Worm (Caenorhabditis elegans) whole organism, L4 larva: Measurements from ENCODE around the gene col-119.
A peak's percentile ranks its signal among the peaks of the same experiment; 100 is the strongest.

Experiments used
- F10B5.3 ChIP-seq: sonication (generic microtip); optimal IDR thresholded peaks from 2 replicates; lab custom pipeline; 2016; ENCODE audit warnings: mild to moderate bottlenecking, missing genetic modification characterization, missing compliant biosample characterization
- R02D3.7 ChIP-seq: fragments of 150-350 bp; sonication (generic microtip); optimal IDR thresholded peaks from 3 replicates; lab custom pipeline; 2014; ENCODE audit warnings: missing biosample characterization, missing genetic modification characterization
- T20F7.1 ChIP-seq: fragments of 200-800 bp; sonication (Bioruptor generic); optimal IDR thresholded peaks from 2 replicates; lab custom pipeline; 2018; ENCODE audit warnings: mild to moderate bottlenecking, missing genetic modification characterization, missing compliant biosample characterization
- Y75B8A.6 ChIP-seq: fragments of 200-800 bp; sonication (Bioruptor generic); IDR thresholded peaks from 2 replicates; pipeline ENCODE4 v1.3.6; 2022; ENCODE audit warnings: missing genetic modification reagents, missing genetic modification characterization, missing compliant biosample characterization
- ama-1 ChIP-seq: fragments of 150-350 bp; optimal IDR thresholded peaks from 2 replicates; lab custom pipeline; 2014; ENCODE audit warnings: inconsistent platforms, mixed read lengths
- ceh-62 ChIP-seq: sonication (generic microtip); optimal IDR thresholded peaks from 2 replicates; lab custom pipeline; 2017; ENCODE audit warnings: missing biosample characterization, missing genetic modification characterization
- ceh-82 ChIP-seq: sonication (generic microtip); optimal IDR thresholded peaks from 2 replicates; lab custom pipeline; 2017; ENCODE audit warnings: missing biosample characterization, missing genetic modification characterization
- ces-1 ChIP-seq: fragments of 150-350 bp; sonication (generic microtip); optimal IDR thresholded peaks from 4 replicates; lab custom pipeline; 2014; ENCODE audit warnings: missing biosample characterization, missing genetic modification reagents, missing genetic modification characterization
- daf-12 ChIP-seq: fragments of 150-350 bp; optimal IDR thresholded peaks from 2 replicates; lab custom pipeline; 2014; ENCODE audit warnings: missing biosample characterization, missing genetic modification reagents, missing genetic modification characterization
- dmd-8 ChIP-seq: fragments of 200-800 bp; sonication (Bioruptor generic); IDR thresholded peaks from 2 replicates; pipeline ENCODE4 v1.3.6; 2022; ENCODE audit warnings: missing genetic modification characterization, missing compliant biosample characterization
- dmd-9 ChIP-seq: fragments of 200-800 bp; sonication (Bioruptor generic); IDR thresholded peaks from 2 replicates; pipeline ENCODE4 v1.3.6; 2022; ENCODE audit warnings: missing genetic modification reagents, missing genetic modification characterization, missing compliant biosample characterization
- fos-1 ChIP-seq: fragments of 150-350 bp; optimal IDR thresholded peaks from 2 replicates; lab custom pipeline; 2014; ENCODE audit warnings: missing biosample characterization, missing genetic modification characterization
- lin-13 ChIP-seq: fragments of 150-350 bp; optimal IDR thresholded peaks from 2 replicates; lab custom pipeline; 2014; ENCODE audit warnings: missing biosample characterization, missing genetic modification reagents, missing genetic modification characterization
- lin-39 ChIP-seq: fragments of 150-350 bp; optimal IDR thresholded peaks from 2 replicates; lab custom pipeline; 2014; ENCODE audit warnings: missing biosample characterization, missing genetic modification reagents, missing genetic modification characterization
- mes-2 ChIP-seq: sonication (generic microtip); optimal IDR thresholded peaks from 2 replicates; lab custom pipeline; 2016; ENCODE audit warnings: missing genotype, mild to moderate bottlenecking, missing genetic modification characterization, missing compliant biosample characterization; ENCODE audit not compliant: poor library complexity, severe bottlenecking
- set-16 ChIP-seq: fragments of 200-800 bp; sonication (Bioruptor generic); IDR thresholded peaks from 2 replicates; pipeline ENCODE4 v1.3.6; 2022; ENCODE audit warnings: missing genetic modification reagents, missing genetic modification characterization, missing compliant biosample characterization
- unc-130 ChIP-seq: sonication (generic microtip); optimal IDR thresholded peaks from 2 replicates; lab custom pipeline; 2016; ENCODE audit warnings: missing genetic modification reagents, missing genetic modification characterization, missing compliant biosample characterization
- unc-62 ChIP-seq, 3 experiments: fragments of 150-350 bp in 1 of 3; sonication (generic microtip); optimal IDR thresholded peaks in 2 of 3; peaks in 1 of 3; 1 replicate in 1 of 3; 2 replicates in 2 of 3; lab custom pipeline; 2014 to 2017; ENCODE audit warnings: missing biosample characterization in 3 of 3, missing genetic modification characterization in 3 of 3, missing genetic modification reagents in 3 of 3, missing genotype in 1 of 3
- ztf-11 ChIP-seq: fragments of 150-350 bp; optimal IDR thresholded peaks from 2 replicates; lab custom pipeline; 2014; ENCODE audit warnings: missing biosample characterization, missing genetic modification characterization

The col-119 gene

DNA sequence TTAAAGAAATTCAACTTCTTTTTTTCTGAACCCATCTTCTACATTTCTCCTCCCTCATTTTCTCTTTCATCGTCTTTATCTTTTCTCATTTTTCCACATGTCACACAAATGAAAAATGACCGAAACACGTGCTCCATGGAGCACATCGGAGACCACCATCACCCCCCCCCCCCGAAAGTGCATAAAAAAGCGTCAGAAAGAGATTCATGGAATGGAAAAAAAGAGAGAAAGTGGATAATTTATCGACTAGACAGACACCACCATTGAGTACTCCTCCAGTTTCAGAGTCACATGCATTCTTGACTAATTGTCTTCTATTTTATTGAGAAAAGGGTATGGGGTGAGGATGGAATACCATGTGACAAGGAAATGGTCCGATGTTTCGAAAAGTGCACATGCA is 32.4 kb downstream of the col-119 start (continued):
- TF ChIP-seq ceh-62 = no peak
- TF ChIP-seq R02D3.7 (tag; lab: Kevin White, UChicago) = no peak
- no peak for TF ChIP-seq F10B5.3 (tag; lab: Kevin White, UChicago)
- peak in 1 of 2 experiments; percentile 97 for TF ChIP-seq unc-62 (GFP tag; optimal IDR thresholded peaks at IDR 0.05 in 1 of 2; lab: Kevin White, UChicago)
- TF ChIP-seq unc-62 (tag; optimal IDR thresholded peaks at IDR 0.05; lab: Kevin White, UChicago) = no peak
- TF ChIP-seq Y75B8A.6 = no peak
- TF ChIP-seq dmd-9 = no peak
- TF ChIP-seq dmd-8 (GFP tag; lab: Robert Waterston, UW) = no peak
- TF ChIP-seq mes-2 (tag; lab: Kevin White, UChicago) = no peak
- TF ChIP-seq lin-39 (tag; lab: Kevin White, UChicago) = no peak
- no peak for TF ChIP-seq ztf-11 (tag; lab: Kevin White, UChicago)

DNA sequence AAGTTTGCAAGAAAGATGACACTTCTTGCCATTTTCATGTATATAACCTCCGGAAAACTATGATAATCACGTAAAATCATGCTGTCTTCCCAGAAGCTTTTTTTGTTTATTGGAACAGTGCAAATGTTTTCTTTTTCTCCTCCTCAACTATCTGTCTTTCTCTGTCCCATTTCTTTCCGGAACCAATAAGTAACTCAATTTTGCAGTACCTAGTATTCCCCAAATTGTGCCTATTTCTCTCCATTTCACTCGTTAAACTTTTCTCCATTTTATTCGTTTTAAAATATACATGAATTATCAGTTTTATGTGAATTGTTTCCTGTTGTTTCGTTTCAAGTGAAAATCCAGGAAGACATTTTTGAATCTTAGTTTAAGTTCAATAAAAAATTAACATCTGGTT is 36.2 kb downstream of the col-119 start:
- TF ChIP-seq T20F7.1 (no peak), fos-1 (tag; lab: Kevin White, UChicago) (no peak), unc-130 (GFP tag; lab: Kevin White, UChicago) (no peak), ces-1 (GFP tag; lab: Kevin White, UChicago) (peak; percentile 74), set-16 (GFP tag; lab: Robert Waterston, UW) (no peak), lin-13 (GFP tag; lab: Kevin White, UChicago) (no peak)
- TF ChIP-seq, all 104 proteins: peak for 1

DNA sequence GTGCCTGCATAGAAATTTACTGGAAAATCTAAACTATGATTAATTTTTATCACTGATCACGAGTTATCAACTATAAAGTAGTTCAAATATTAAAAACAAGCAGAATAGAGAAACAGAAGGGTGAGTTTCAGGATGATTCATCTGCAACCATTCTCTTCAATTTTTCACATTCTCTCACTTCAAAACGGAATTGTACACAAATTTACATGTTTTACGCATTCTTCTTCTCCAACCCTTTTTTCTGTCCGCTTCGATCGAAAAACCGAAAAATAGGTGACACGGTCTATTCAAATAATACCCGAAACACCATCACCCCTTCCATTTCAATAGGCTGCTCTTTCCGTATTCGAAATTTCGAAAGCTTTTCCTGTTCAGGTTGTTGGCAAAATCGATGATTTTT is 46.0 kb downstream of the col-119 start, which contains the start of gene D1046.4:
Gene D1046.4 (plus strand): TSS at position 301 of the 400 bp plus-strand sequence.
- TF ChIP-seq ama-1 (lab: Kevin White, UChicago) (no peak), ceh-82 (tag; lab: Kevin White, UChicago) (no peak)

DNA sequence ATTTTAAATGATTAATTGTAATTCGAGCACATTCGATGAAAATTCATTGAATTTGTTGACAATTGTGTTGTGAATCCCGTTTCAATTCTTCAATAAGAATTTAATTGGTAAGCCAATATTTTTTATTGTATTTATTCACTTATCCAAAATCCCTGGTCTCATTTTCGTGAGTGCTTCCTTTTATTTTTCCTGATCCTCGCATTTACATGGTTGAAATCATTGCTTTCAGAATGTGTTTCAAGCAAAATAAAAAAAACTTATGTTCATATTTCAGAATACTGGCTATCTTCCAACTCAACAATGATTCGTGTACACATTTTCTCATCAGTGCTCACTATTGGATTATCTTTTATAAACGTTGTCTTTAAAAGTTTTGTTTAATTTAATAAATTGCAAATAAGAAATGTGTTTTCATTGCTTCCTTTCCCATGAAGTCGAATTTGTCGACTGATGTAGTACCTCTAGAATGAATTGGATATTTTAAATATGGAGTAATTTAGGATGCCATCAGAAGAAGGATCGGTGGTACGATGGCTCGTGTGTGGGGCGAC is 49.6 kb downstream of the col-119 start, which contains the start of the genes D1046.18 and slc-25A26:
Gene D1046.18 (plus strand): TSS at position 301 of the 551 bp plus-strand sequence.
Gene slc-25A26 (plus strand): TSS at position 501 of the 551 bp plus-strand sequence.
- TF ChIP-seq unc-62 (GFP tag; optimal IDR thresholded peaks at IDR 0.05 in 1 of 2; lab: Kevin White, UChicago) (peak in 1 of 2 experiments; percentile 38), unc-62 (tag; optimal IDR thresholded peaks at IDR 0.05; lab: Kevin White, UChicago) (no peak), daf-12 (tag; lab: Kevin White, UChicago) (no peak)
